Worm (Caenorhabditis elegans) whole organism, young adult: ENCODE measurements around the gene Y38E10A.17.

Experiments used
- B0261.1 ChIP-seq: sonication (generic microtip); optimal IDR thresholded peaks from 2 replicates; lab custom pipeline; 2016; ENCODE audit warnings: mild to moderate bottlenecking, missing genetic modification characterization, moderate library complexity, missing compliant biosample characterization
- B0336.3 ChIP-seq: fragments of 200-800 bp; sonication (Bioruptor generic); IDR thresholded peaks from 2 replicates; pipeline ENCODE4 v1.3.6; 2022; ENCODE audit warnings: missing genetic modification characterization, missing compliant biosample characterization
- C17E4.6 ChIP-seq: fragments of 200-800 bp; sonication (Bioruptor generic); IDR thresholded peaks from 2 replicates; pipeline ENCODE4 v1.3.6; 2022; ENCODE audit warnings: missing genetic modification reagents, missing genetic modification characterization, missing compliant biosample characterization
- F10E7.11 ChIP-seq: sonication (generic microtip); optimal IDR thresholded peaks from 2 replicates; lab custom pipeline; 2017; ENCODE audit warnings: mild to moderate bottlenecking, missing genetic modification characterization, moderate library complexity, missing compliant biosample characterization
- F22D6.2 ChIP-seq: sonication (generic microtip); optimal IDR thresholded peaks from 2 replicates; lab custom pipeline; 2016; ENCODE audit warnings: mild to moderate bottlenecking, missing genetic modification characterization, missing compliant biosample characterization
- F49E8.2 ChIP-seq: sonication (generic microtip); optimal IDR thresholded peaks from 3 replicates; lab custom pipeline; 2017; ENCODE audit warnings: missing genetic modification characterization, mild to moderate bottlenecking, missing compliant biosample characterization, antibody characterized with exemption, moderate library complexity; ENCODE audit not compliant: insufficient read depth
- Y53G8AR.9 ChIP-seq: fragments of 200-800 bp; sonication (Bioruptor generic); conservative IDR thresholded peaks from 2 replicates; pipeline ENCODE4 v1.3.6; 2022; ENCODE audit warnings: missing genetic modification reagents, missing genetic modification characterization, missing compliant biosample characterization
- Y56A3A.18 ChIP-seq: fragments of 200-800 bp; sonication (Bioruptor generic); IDR thresholded peaks from 2 replicates; pipeline ENCODE4 v1.3.6; 2022; ENCODE audit warnings: missing genetic modification reagents, missing genetic modification characterization, missing compliant biosample characterization
- ZK185.1 ChIP-seq: sonication (generic microtip); optimal IDR thresholded peaks from 2 replicates; lab custom pipeline; 2016; ENCODE audit warnings: mild to moderate bottlenecking, missing genetic modification characterization, missing compliant biosample characterization; ENCODE audit not compliant: poor library complexity, severe bottlenecking
- aptf-2 ChIP-seq: fragments of 200-800 bp; sonication (Bioruptor generic); conservative IDR thresholded peaks from 2 replicates; pipeline ENCODE4 v1.3.6; 2022; ENCODE audit warnings: missing genetic modification reagents, missing genetic modification characterization, missing compliant biosample characterization
- atf-7 ChIP-seq: sonication (generic microtip); optimal IDR thresholded peaks from 2 replicates; lab custom pipeline; 2017; ENCODE audit warnings: mild to moderate bottlenecking, missing genetic modification characterization, missing compliant biosample characterization
- athp-1 ChIP-seq: sonication (generic microtip); optimal IDR thresholded peaks from 2 replicates; lab custom pipeline; 2017; ENCODE audit warnings: mild to moderate bottlenecking, missing genetic modification characterization, missing compliant biosample characterization
- attf-3 ChIP-seq: fragments of 200-800 bp; sonication (Bioruptor generic); conservative IDR thresholded peaks from 2 replicates; pipeline ENCODE4 v1.3.6; 2022; ENCODE audit warnings: missing genetic modification reagents, missing genetic modification characterization, missing compliant biosample characterization
- attf-5 ChIP-seq: fragments of 200-800 bp; sonication (Bioruptor generic); optimal IDR thresholded peaks from 2 replicates; lab custom pipeline; 2018; ENCODE audit warnings: mild to moderate bottlenecking, missing genetic modification characterization, missing compliant biosample characterization
- cebp-1 ChIP-seq, 2 experiments: fragments of 200-800 bp in 1 of 2; sonication (Bioruptor generic) in 1 of 2; sonication (generic microtip) in 1 of 2; IDR thresholded peaks in 1 of 2; optimal IDR thresholded peaks in 1 of 2; 2 replicates each; pipeline versions ENCODE4 v1.3.6 to Lab custom; 2017 to 2022; ENCODE audit warnings: missing compliant biosample characterization in 2 of 2, missing genetic modification characterization in 2 of 2, mild to moderate bottlenecking in 1 of 2, missing genetic modification reagents in 1 of 2, moderate library complexity in 1 of 2
- cebp-2 ChIP-seq: fragments of 200-800 bp; sonication (Bioruptor generic); IDR thresholded peaks from 2 replicates; pipeline ENCODE4 v1.3.6; 2022; ENCODE audit warnings: missing genetic modification characterization, missing compliant biosample characterization
- ceh-27 ChIP-seq: fragments of 200-800 bp; sonication (Bioruptor generic); optimal IDR thresholded peaks from 2 replicates; lab custom pipeline; 2018; ENCODE audit warnings: mild to moderate bottlenecking, missing genetic modification characterization, moderate library complexity, missing compliant biosample characterization
- dox-1 ChIP-seq: fragments of 200-800 bp; sonication (Bioruptor generic); IDR thresholded peaks from 2 replicates; pipeline ENCODE4 v1.3.6; 2022; ENCODE audit warnings: missing genetic modification reagents, missing genetic modification characterization, missing compliant biosample characterization
- egl-18 ChIP-seq: fragments of 200-800 bp; sonication (Bioruptor generic); IDR thresholded peaks from 2 replicates; pipeline ENCODE4 v1.3.6; 2022; ENCODE audit warnings: missing genetic modification reagents, missing genetic modification characterization, missing compliant biosample characterization
- gei-17 ChIP-seq: fragments of 200-800 bp; sonication (Bioruptor generic); optimal IDR thresholded peaks from 2 replicates; lab custom pipeline; 2018; ENCODE audit warnings: mild to moderate bottlenecking, missing genetic modification characterization, missing compliant biosample characterization
- hlh-26 ChIP-seq: fragments of 200-800 bp; sonication (Bioruptor generic); conservative IDR thresholded peaks from 2 replicates; pipeline ENCODE4 v1.3.6; 2022; ENCODE audit warnings: missing genetic modification reagents, missing genetic modification characterization, missing compliant biosample characterization
- hrde-1 ChIP-seq: sonication (generic microtip); optimal IDR thresholded peaks from 2 replicates; lab custom pipeline; 2016; ENCODE audit warnings: missing genetic modification characterization, mild to moderate bottlenecking, missing compliant biosample characterization, moderate library complexity, missing genotype, missing genetic modification reagents, borderline replicate concordance
- let-526 ChIP-seq: fragments of 200-800 bp; sonication (Bioruptor generic); IDR thresholded peaks from 2 replicates; pipeline ENCODE4 v1.3.6; 2022; ENCODE audit warnings: missing genetic modification reagents, missing genetic modification characterization, missing compliant biosample characterization
- let-607 ChIP-seq, 2 experiments: fragments of 200-800 bp in 1 of 2; sonication (Bioruptor generic) in 1 of 2; sonication (generic microtip) in 1 of 2; optimal IDR thresholded peaks; 2 replicates each; lab custom pipeline; 2016 to 2018; ENCODE audit warnings: mild to moderate bottlenecking in 2 of 2, missing compliant biosample characterization in 2 of 2, missing genetic modification characterization in 2 of 2, moderate library complexity in 2 of 2, missing genotype in 1 of 2
- lin-40 ChIP-seq: sonication (generic microtip); optimal IDR thresholded peaks from 2 replicates; lab custom pipeline; 2016; ENCODE audit warnings: missing genetic modification characterization, mild to moderate bottlenecking, missing compliant biosample characterization, missing genotype, missing genetic modification reagents
- lin-54 ChIP-seq: fragments of 200-800 bp; sonication (Bioruptor generic); optimal IDR thresholded peaks from 2 replicates; lab custom pipeline; 2018; ENCODE audit warnings: mild to moderate bottlenecking, missing genetic modification characterization, missing compliant biosample characterization
- lir-1 ChIP-seq: fragments of 200-800 bp; sonication (Bioruptor generic); conservative IDR thresholded peaks from 2 replicates; pipeline ENCODE4 v1.3.6; 2022; ENCODE audit warnings: missing genetic modification reagents, missing genetic modification characterization, missing compliant biosample characterization
- lsy-27 ChIP-seq: sonication (generic microtip); optimal IDR thresholded peaks from 2 replicates; lab custom pipeline; 2017; ENCODE audit warnings: missing genetic modification characterization, mild to moderate bottlenecking, missing compliant biosample characterization, antibody characterized with exemption, missing genotype, borderline replicate concordance; ENCODE audit not compliant: insufficient read depth
- madf-8 ChIP-seq: fragments of 200-800 bp; sonication (Bioruptor generic); conservative IDR thresholded peaks from 2 replicates; pipeline ENCODE4 v1.3.6; 2022; ENCODE audit warnings: missing genetic modification reagents, missing genetic modification characterization, missing compliant biosample characterization
- mxl-1 ChIP-seq: sonication (generic microtip); optimal IDR thresholded peaks from 2 replicates; lab custom pipeline; 2016; ENCODE audit warnings: missing genetic modification characterization, missing compliant biosample characterization
- snpc-1.1 ChIP-seq: sonication (generic microtip); optimal IDR thresholded peaks from 2 replicates; lab custom pipeline; 2017; ENCODE audit warnings: missing genetic modification characterization, mild to moderate bottlenecking, missing compliant biosample characterization, antibody characterized with exemption, moderate library complexity, missing genotype, missing genetic modification reagents; ENCODE audit not compliant: insufficient read depth
- snpc-1.3 ChIP-seq: sonication (generic microtip); optimal IDR thresholded peaks from 2 replicates; lab custom pipeline; 2017; ENCODE audit warnings: missing genetic modification characterization, mild to moderate bottlenecking, missing compliant biosample characterization, antibody characterized with exemption, moderate library complexity, missing genotype, missing genetic modification reagents; ENCODE audit not compliant: insufficient read depth
- snpc-3.4 ChIP-seq: sonication (generic microtip); optimal IDR thresholded peaks from 2 replicates; lab custom pipeline; 2017; ENCODE audit warnings: missing genetic modification characterization, mild to moderate bottlenecking, missing compliant biosample characterization, antibody characterized with exemption, moderate library complexity, missing genotype, missing genetic modification reagents
- snpc-4 ChIP-seq, 5 experiments: fragments of 150-350 bp in 1 of 5; sonication (generic microtip) in 4 of 5; optimal IDR thresholded peaks; 2 replicates each; lab custom pipeline; 2014 to 2018; ENCODE audit warnings: missing genetic modification characterization in 5 of 5, missing biosample characterization in 3 of 5, antibody characterized with exemption in 2 of 5, mild to moderate bottlenecking in 2 of 5, missing compliant biosample characterization in 2 of 5, missing genotype in 2 of 5, moderate library complexity in 2 of 5, missing genetic modification reagents in 1 of 5
- tbp1 ChIP-seq: fragments of 200-800 bp; sonication (Bioruptor generic); optimal IDR thresholded peaks from 2 replicates; lab custom pipeline; 2018; ENCODE audit warnings: mild to moderate bottlenecking, missing genetic modification characterization, missing compliant biosample characterization
- unc-130 ChIP-seq: sonication (generic microtip); optimal IDR thresholded peaks from 2 replicates; lab custom pipeline; 2016; ENCODE audit warnings: missing genetic modification reagents, missing genetic modification characterization, missing compliant biosample characterization
- zfh-2 ChIP-seq: fragments of 200-800 bp; sonication (Bioruptor generic); conservative IDR thresholded peaks from 2 replicates; pipeline ENCODE4 v1.3.6; 2022; ENCODE audit warnings: missing genetic modification reagents, missing genetic modification characterization, missing compliant biosample characterization
- ztf-22 ChIP-seq: fragments of 200-800 bp; sonication (Bioruptor generic); optimal IDR thresholded peaks from 2 replicates; lab custom pipeline; 2018; ENCODE audit warnings: mild to moderate bottlenecking, missing genetic modification characterization, moderate library complexity, missing compliant biosample characterization

Gene Y38E10A.17

DNA sequence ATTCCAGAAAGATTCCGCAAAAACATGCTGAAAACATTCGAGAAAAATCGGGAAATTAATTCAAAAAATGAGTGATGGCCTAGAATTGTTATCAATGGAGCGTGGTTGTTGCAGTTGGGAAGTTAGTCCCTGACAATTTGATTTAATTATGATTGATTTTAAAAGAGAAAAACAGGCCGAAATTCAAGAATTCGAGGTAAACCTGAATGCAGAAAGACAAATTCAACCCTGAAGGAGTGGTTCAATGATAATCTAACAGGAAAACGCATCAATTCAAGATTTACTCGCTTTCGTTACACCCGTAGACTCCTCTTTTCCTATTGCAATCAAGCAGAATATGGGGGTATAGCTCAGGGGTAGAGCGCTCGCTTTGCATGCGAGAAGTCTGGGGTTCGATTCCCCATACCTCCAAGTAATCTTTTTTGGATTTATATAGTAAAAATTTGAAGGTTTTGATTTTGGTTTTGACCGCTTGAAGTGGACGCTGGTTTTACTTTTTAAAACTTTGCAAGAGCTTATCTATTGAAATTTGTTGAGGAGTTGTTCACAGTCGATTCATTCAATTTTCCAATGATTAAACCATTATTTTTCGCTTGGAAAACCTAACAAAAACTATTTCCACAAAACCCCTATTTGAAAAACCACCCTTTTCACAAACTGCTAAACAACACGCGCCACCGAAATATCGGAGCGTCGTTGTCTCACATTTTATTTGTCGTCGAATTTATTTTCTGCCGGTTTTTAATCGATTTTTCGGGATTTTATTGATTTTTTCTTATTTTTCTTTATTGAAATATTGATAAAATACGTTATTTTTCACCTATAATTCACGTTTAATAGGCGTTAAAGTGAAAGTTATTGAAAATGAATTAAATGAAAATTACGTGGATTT, 43.6 kb upstream of the Y38E10A.17 start (continued):
- TF ChIP-seq dox-1 (GFP tag; lab: Robert Waterston, UW) (peak; percentile 87), gei-17 (GFP tag; lab: Kevin White, UChicago) (peak; percentile 32), hlh-26 (GFP tag; lab: Robert Waterston, UW) (no peak), unc-130 (GFP tag; lab: Kevin White, UChicago) (peak; percentile 86), egl-18 (no peak), lin-40 (tag; lab: Kevin White, UChicago) (peak; percentile 79), let-607 (tag; optimal IDR thresholded peaks at IDR 0.05; lab: Kevin White, UChicago) (peak; percentile 40 to 73), athp-1 (tag; lab: Kevin White, UChicago) (peak; percentile 82), atf-7 (tag; lab: Kevin White, UChicago) (no peak), cebp-2 (GFP tag; lab: Robert Waterston, UW) (peak; percentile 78; the same call in 1 of the 2 replicates), mxl-1 (tag; lab: Kevin White, UChicago) (peak; percentile 82), lin-54 (peak; percentile 89), ceh-27 (peak; percentile 91), snpc-1.3 (tag; lab: Kevin White, UChicago) (peak; percentile 79), F10E7.11 (tag; lab: Kevin White, UChicago) (no peak), snpc-3.4 (tag; lab: Kevin White, UChicago) (peak; percentile 66), snpc-4 (GFP tag; optimal IDR thresholded peaks at IDR 0.05; lab: Kevin White, UChicago) (no peak), snpc-4 (tag; optimal IDR thresholded peaks at IDR 0.05; lab: Kevin White, UChicago) (peak in 3 of 4 experiments; percentile 39 to 63 (median 54))

DNA sequence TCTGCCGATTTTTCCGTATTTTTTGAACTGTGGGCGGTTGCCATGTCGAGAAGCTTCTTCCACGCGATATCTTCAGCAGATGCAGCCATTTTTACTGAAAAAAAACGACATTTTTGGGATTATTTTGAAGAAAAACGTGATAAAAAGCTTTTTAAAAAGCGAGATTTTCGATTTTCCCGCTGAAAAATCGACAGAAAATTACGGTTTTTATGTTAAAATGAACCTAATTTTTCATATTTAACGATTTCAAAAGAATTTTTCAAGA, 43.0 kb upstream of the Y38E10A.17 start, which contains the start of gene Y38E10A.22:
Gene Y38E10A.22, minus strand, starts transcription at position 101 of the 265 bp plus-strand sequence.
- TF ChIP-seq lsy-27 (no peak), madf-8 (no peak), C17E4.6 (GFP tag; lab: Robert Waterston, UW) (no peak), B0336.3 (GFP tag; lab: Robert Waterston, UW) (no peak), zfh-2 (GFP tag; lab: Robert Waterston, UW) (no peak), hrde-1 (tag; lab: Kevin White, UChicago) (no peak), F49E8.2 (tag; lab: Kevin White, UChicago) (no peak), lin-54 (no peak), snpc-1.3 (tag; lab: Kevin White, UChicago) (no peak), Y53G8AR.9 (GFP tag; lab: Robert Waterston, UW) (no peak)
- TF ChIP-seq, all 124 proteins: peak for 0

DNA sequence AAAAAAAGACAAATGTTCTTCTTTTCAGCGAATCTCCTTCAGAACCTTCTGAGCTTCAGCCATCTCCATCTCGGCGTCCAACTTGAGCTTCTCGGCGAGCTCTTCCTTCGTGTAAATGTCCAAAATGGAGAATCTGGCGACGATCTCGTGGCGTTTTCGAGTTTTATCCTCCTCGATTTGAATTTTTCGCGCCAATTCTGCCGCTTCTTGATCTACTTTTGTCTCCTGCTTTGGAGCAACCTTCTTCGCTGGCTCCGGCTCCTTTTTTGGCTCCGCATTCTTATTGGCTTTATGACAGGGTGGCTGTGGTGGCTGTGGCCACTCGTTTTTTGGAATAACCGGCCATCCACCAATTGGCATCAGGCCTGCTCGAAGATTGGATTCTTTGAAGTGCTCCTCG, 38.7 kb upstream of the Y38E10A.17 start:
- no peak for TF ChIP-seq F49E8.2 (tag; lab: Kevin White, UChicago)
- TF ChIP-seq ztf-22: no peak
- 0 out of 2 replicates have a peak, but pooled peaks have one; percentile 44 for TF ChIP-seq cebp-2 (GFP tag; lab: Robert Waterston, UW)
- peak; percentile 38; the same call in 1 of the 2 replicates for TF ChIP-seq zfh-2 (GFP tag; lab: Robert Waterston, UW)

DNA sequence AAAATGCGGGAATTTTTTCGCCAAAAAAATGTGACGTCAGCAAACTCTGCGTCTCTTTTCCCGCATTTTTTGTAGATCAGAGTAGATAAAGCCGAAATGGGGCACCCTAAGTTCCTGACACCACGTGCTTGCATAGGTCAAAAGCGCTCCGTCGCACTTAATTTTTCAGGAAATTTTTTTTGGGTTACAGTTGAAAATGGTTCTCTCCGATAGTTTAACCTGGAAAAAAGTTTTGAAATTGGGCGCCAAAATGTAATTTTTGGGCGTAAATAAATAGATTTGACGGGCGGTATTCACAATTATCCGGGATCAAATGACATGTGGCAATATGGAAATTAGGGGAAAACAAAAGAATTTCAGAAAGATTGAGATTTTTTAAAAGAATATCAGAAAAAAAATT, 37.9 kb upstream of the Y38E10A.17 start:
- TF ChIP-seq ZK185.1 (tag; lab: Kevin White, UChicago) (no peak), snpc-1.1 (tag; lab: Kevin White, UChicago) (no peak), cebp-1 (GFP tag; IDR thresholded peaks at IDR 0.05; lab: Robert Waterston, UW) (no peak), cebp-1 (tag; optimal IDR thresholded peaks at IDR 0.05; lab: Kevin White, UChicago) (no peak), let-526 (GFP tag; lab: Robert Waterston, UW) (no peak), snpc-4 (GFP tag; optimal IDR thresholded peaks at IDR 0.05; lab: Kevin White, UChicago) (no peak), snpc-4 (tag; optimal IDR thresholded peaks at IDR 0.05; lab: Kevin White, UChicago) (no peak), lir-1 (GFP tag; lab: Robert Waterston, UW) (no peak), aptf-2 (GFP tag; lab: Robert Waterston, UW) (no peak), F22D6.2 (tag; lab: Kevin White, UChicago) (no peak), tbp1 (peak; percentile 15), Y56A3A.18 (GFP tag; lab: Robert Waterston, UW) (no peak), B0261.1 (tag; lab: Kevin White, UChicago) (no peak), attf-3 (GFP tag; lab: Robert Waterston, UW) (0 out of 2 replicates have a peak, but pooled peaks have one; percentile 11), attf-5 (GFP tag; lab: Kevin White, UChicago) (no peak)
